Fruit fly (Drosophila melanogaster) whole organism, wandering third instar larva: ENCODE measurements around the gene Ugt301D1.
A peak's percentile ranks its signal among the peaks of the same experiment; 100 is the strongest.

Experiments used
- CG32264 ChIP-seq: fragments of 200-800 bp; sonication (Bioruptor generic); optimal IDR thresholded peaks from 2 replicates; lab custom pipeline; 2016; ENCODE audit warnings: missing biosample characterization, missing genetic modification characterization
- CrebA ChIP-seq: fragments of 200-800 bp; sonication (Bioruptor generic); optimal IDR thresholded peaks from 2 replicates; lab custom pipeline; 2016; ENCODE audit warnings: missing biosample characterization, mild to moderate bottlenecking, missing genetic modification characterization, borderline replicate concordance
- Dfd ChIP-seq: fragments of >200 bp; optimal IDR thresholded peaks from 2 replicates; lab custom pipeline; 2017; ENCODE audit warnings: missing biosample characterization, missing genetic modification characterization
- Dif ChIP-seq: fragments of 200-275, 200-300 bp; sonication (Bioruptor generic); optimal IDR thresholded peaks from 2 replicates; lab custom pipeline; 2018; ENCODE audit warnings: missing biosample characterization, missing genetic modification characterization; ENCODE audit not compliant: partially characterized antibody
- GATAd ChIP-seq: sonication (Bioruptor generic); optimal IDR thresholded peaks from 2 replicates; lab custom pipeline; 2016; ENCODE audit warnings: missing biosample characterization, missing genetic modification characterization
- HLH106 ChIP-seq: fragments of 200-800 bp; optimal IDR thresholded peaks from 3 replicates; lab custom pipeline; 2019; ENCODE audit warnings: missing biosample characterization, mild to moderate bottlenecking, missing genetic modification characterization, moderate library complexity
- Hnf4 ChIP-seq: fragments of 200-800 bp; sonication (Bioruptor generic); optimal IDR thresholded peaks from 2 replicates; lab custom pipeline; 2016; ENCODE audit warnings: missing biosample characterization, mild to moderate bottlenecking, missing genetic modification characterization
- Hr83 ChIP-seq: fragments of 200-300 bp; sonication (Bioruptor generic); optimal IDR thresholded peaks from 2 replicates; lab custom pipeline; 2016; ENCODE audit warnings: missing biosample characterization, mild to moderate bottlenecking, missing genetic modification characterization, moderate library complexity; ENCODE audit not compliant: poor library complexity, severe bottlenecking
- Jra ChIP-seq: sonication (Bioruptor generic); optimal IDR thresholded peaks from 2 replicates; lab custom pipeline; 2016; ENCODE audit warnings: missing biosample characterization, missing genetic modification characterization
- Myc ChIP-seq: fragments of >200 bp; optimal IDR thresholded peaks from 2 replicates; lab custom pipeline; 2017
- N ChIP-seq: fragments of >200 bp; optimal IDR thresholded peaks from 2 replicates; lab custom pipeline; 2018; ENCODE audit warnings: missing biosample characterization, missing external identifiers, missing genetic modification characterization
- Rel ChIP-seq, 2 experiments: fragments of 200-800 bp; sonication (Bioruptor generic) in 1 of 2; optimal IDR thresholded peaks; 2 replicates in 1 of 2; 3 replicates in 1 of 2; lab custom pipeline; 2016 to 2019; ENCODE audit warnings: mild to moderate bottlenecking in 2 of 2, missing biosample characterization in 2 of 2, missing genetic modification characterization in 2 of 2, moderate library complexity in 1 of 2
- Sp1 ChIP-seq: fragments of 200-800 bp; sonication (Bioruptor generic); optimal IDR thresholded peaks from 3 replicates; lab custom pipeline; 2019; ENCODE audit warnings: missing biosample characterization, mild to moderate bottlenecking, missing genetic modification characterization, moderate library complexity
- br ChIP-seq: fragments of 200-800 bp; sonication (Bioruptor generic); optimal IDR thresholded peaks from 2 replicates; lab custom pipeline; 2016; ENCODE audit warnings: missing biosample characterization, missing genetic modification characterization
- dl ChIP-seq, 2 experiments: fragments of 175-275, 200-275 bp in 1 of 2; fragments of 200-275 bp in 1 of 2; sonication (Bioruptor generic); optimal IDR thresholded peaks; lab custom pipeline; 2018; ENCODE audit warnings: mild to moderate bottlenecking in 2 of 2, missing biosample characterization in 2 of 2, missing genetic modification characterization in 2 of 2, moderate library complexity in 2 of 2; ENCODE audit not compliant: partially characterized antibody in 2 of 2, insufficient read depth in 1 of 2
- dmrt93B ChIP-seq: fragments of 200-800 bp; sonication (Bioruptor generic); optimal IDR thresholded peaks from 2 replicates; lab custom pipeline; 2018; ENCODE audit warnings: missing biosample characterization, mild to moderate bottlenecking, missing genetic modification characterization
- dsf ChIP-seq: sonication (Bioruptor generic); optimal IDR thresholded peaks from 2 replicates; lab custom pipeline; 2016; ENCODE audit warnings: missing biosample characterization, missing genetic modification characterization, borderline replicate concordance
- foxo ChIP-seq, 2 experiments: fragments of 200-800 bp; sonication (Bioruptor generic); optimal IDR thresholded peaks; 2 replicates in 1 of 2; 3 replicates in 1 of 2; lab custom pipeline; 2016 to 2017; ENCODE audit warnings: missing biosample characterization in 2 of 2, missing genetic modification characterization in 2 of 2
- fru ChIP-seq: fragments of 200-800 bp; sonication (Bioruptor generic); optimal IDR thresholded peaks from 3 replicates; lab custom pipeline; 2016; ENCODE audit warnings: missing biosample characterization, mild to moderate bottlenecking, missing genetic modification characterization
- h ChIP-seq: fragments of 200-800 bp; sonication (Bioruptor generic); optimal IDR thresholded peaks from 3 replicates; lab custom pipeline; 2016; ENCODE audit warnings: missing biosample characterization, mild to moderate bottlenecking, missing genetic modification characterization
- jim ChIP-seq: fragments of 175-275, 200-325 bp; sonication (Bioruptor generic); optimal IDR thresholded peaks from 2 replicates; lab custom pipeline; 2016; ENCODE audit warnings: missing biosample characterization, mild to moderate bottlenecking, missing genetic modification characterization
- lola ChIP-seq: fragments of >200 bp; optimal IDR thresholded peaks from 2 replicates; lab custom pipeline; 2017; ENCODE audit warnings: missing biosample characterization, missing genetic modification characterization
- pan ChIP-seq: fragments of >200 bp; optimal IDR thresholded peaks from 2 replicates; lab custom pipeline; 2017
- psq ChIP-seq: fragments of 200-800 bp; sonication (Bioruptor generic); optimal IDR thresholded peaks from 3 replicates; lab custom pipeline; 2017; ENCODE audit warnings: missing biosample characterization, mild to moderate bottlenecking, missing genetic modification characterization, moderate library complexity
- rgr ChIP-seq: fragments of 200-800 bp; sonication (Bioruptor generic); optimal IDR thresholded peaks from 3 replicates; lab custom pipeline; 2016; ENCODE audit warnings: missing biosample characterization, mild to moderate bottlenecking, missing genetic modification characterization
- sv ChIP-seq: fragments of 200-800 bp; sonication (Bioruptor generic); optimal IDR thresholded peaks from 3 replicates; lab custom pipeline; 2016; ENCODE audit warnings: missing biosample characterization, missing genetic modification characterization
- tai ChIP-seq: sonication (Bioruptor generic); optimal IDR thresholded peaks from 2 replicates; lab custom pipeline; 2016; ENCODE audit warnings: missing biosample characterization, missing genetic modification characterization
- woc ChIP-seq: sonication (Bioruptor generic); optimal IDR thresholded peaks from 2 replicates; lab custom pipeline; 2016; ENCODE audit warnings: missing biosample characterization, mild to moderate bottlenecking, missing genetic modification characterization

The Ugt301D1 gene

dm6 chr2L:18518852-18519251 is 9.5 kb downstream of the Ugt301D1 start:
- TF ChIP-seq pan (no peak), dsf (no peak), psq (GFP tag; lab: Kevin White, UChicago) (no peak), Dfd (GFP tag; lab: Kevin White, UChicago) (no peak), CrebA (GFP tag; lab: Kevin White, UChicago) (no peak), Dif (no peak), Sp1 (GFP tag; lab: Kevin White, UChicago) (no peak), jim (GFP tag; lab: Kevin White, UChicago) (no peak), foxo (GFP tag; optimal IDR thresholded peaks at IDR 0.05; lab: Kevin White, UChicago) (no peak), GATAd (GFP tag; lab: Kevin White, UChicago) (no peak), Myc (lab: Kevin White, UChicago) (no peak), Rel (GFP tag; optimal IDR thresholded peaks at IDR 0.05; lab: Kevin White, UChicago) (no peak), Rel (tag; optimal IDR thresholded peaks at IDR 0.05; lab: Kevin White, UChicago) (no peak), tai (no peak), woc (GFP tag; lab: Kevin White, UChicago) (no peak), Jra (GFP tag; lab: Kevin White, UChicago) (no peak), h (no peak), sv (GFP tag; lab: Kevin White, UChicago) (no peak)
- TF ChIP-seq, all 38 proteins: peak for 0

- no peak for TF ChIP-seq N
- no peak for TF ChIP-seq pan
- TF ChIP-seq dmrt93B (GFP tag; lab: Kevin White, UChicago): no peak
- no peak for TF ChIP-seq Rel (GFP tag; optimal IDR thresholded peaks at IDR 0.05; lab: Kevin White, UChicago)
- TF ChIP-seq Rel (tag; optimal IDR thresholded peaks at IDR 0.05; lab: Kevin White, UChicago): no peak
- no peak for TF ChIP-seq Myc (lab: Kevin White, UChicago)
- TF ChIP-seq lola (GFP tag; lab: Kevin White, UChicago): no peak
- TF ChIP-seq Hr83 (GFP tag; lab: Kevin White, UChicago): no peak
- no peak for TF ChIP-seq Hnf4 (GFP tag; lab: Kevin White, UChicago)
- TF ChIP-seq Sp1 (GFP tag; lab: Kevin White, UChicago): no peak
- TF ChIP-seq fru: no peak
Measured at dm6 chr2L:18522258-18522657, 12.9 kb downstream of the Ugt301D1 start.

- TF ChIP-seq Sp1 (GFP tag; lab: Kevin White, UChicago): no peak
- TF ChIP-seq foxo (GFP tag; optimal IDR thresholded peaks at IDR 0.05; lab: Kevin White, UChicago): peak in 1 of 2 experiments; percentile 10
- TF ChIP-seq fru: peak; percentile 38
Measured at dm6 chr2L:18523003-18523402, 13.6 kb downstream of the Ugt301D1 start.

- TF ChIP-seq HLH106 (tag; lab: Kevin White, UChicago) (no peak), GATAd (GFP tag; lab: Kevin White, UChicago) (no peak), rgr (GFP tag; lab: Kevin White, UChicago) (no peak), Jra (GFP tag; lab: Kevin White, UChicago) (no peak), dl (GFP tag; optimal IDR thresholded peaks at IDR 0.05; lab: Kevin White, UChicago; ENCODE audit: insufficient read depth in 1 of 2, partially characterized antibody in 2 of 2) (no peak), Dfd (GFP tag; lab: Kevin White, UChicago) (no peak), dmrt93B (GFP tag; lab: Kevin White, UChicago) (no peak), foxo (GFP tag; optimal IDR thresholded peaks at IDR 0.05; lab: Kevin White, UChicago) (no peak), Sp1 (GFP tag; lab: Kevin White, UChicago) (no peak), CG32264 (GFP tag; lab: Kevin White, UChicago) (no peak), br (GFP tag; lab: Kevin White, UChicago) (no peak)
Measured at dm6 chr2L:18524896-18525295, 15.5 kb downstream of the Ugt301D1 start.

dm6 chr2L:18526005-18526404 is 16.6 kb downstream of the Ugt301D1 start:
- TF ChIP-seq N: no peak
- no peak for TF ChIP-seq dl (GFP tag; optimal IDR thresholded peaks at IDR 0.05; lab: Kevin White, UChicago; ENCODE audit: insufficient read depth in 1 of 2, partially characterized antibody in 2 of 2)
- no peak for TF ChIP-seq rgr (GFP tag; lab: Kevin White, UChicago)
- TF ChIP-seq br (GFP tag; lab: Kevin White, UChicago): no peak

dm6 chr2L:18546426-18546825 is 37.1 kb downstream of the Ugt301D1 start:
- TF ChIP-seq Dfd (GFP tag; lab: Kevin White, UChicago) (peak; percentile 94), h (no peak)
- TF ChIP-seq, all 38 proteins: peak for 1
